Fruit fly (Drosophila melanogaster) whole organism, pupa: ENCODE measurements around the gene CG15822.

Experiments
- CG10348 ChIP-seq: fragments of 200-800 bp; sonication (Bioruptor generic); IDR thresholded peaks from 2 replicates; pipeline ENCODE4 v1.3.6; 2022; ENCODE audit warnings: missing biosample characterization, missing genetic modification characterization
- CG14655 ChIP-seq: fragments of 200-800 bp; sonication (Bioruptor generic); optimal IDR thresholded peaks from 3 replicates; lab custom pipeline; 2017; ENCODE audit warnings: mild to moderate bottlenecking, missing biosample characterization, missing genetic modification reagents, missing genetic modification characterization
- CG15710 ChIP-seq: fragments of 200-800 bp; sonication (Bioruptor generic); optimal IDR thresholded peaks from 2 replicates; lab custom pipeline; 2018; ENCODE audit warnings: missing biosample characterization, mild to moderate bottlenecking, missing genetic modification characterization, moderate library complexity
- CG17806 ChIP-seq: fragments of 200-800 bp; sonication (Bioruptor generic); optimal IDR thresholded peaks from 2 replicates; lab custom pipeline; 2018; ENCODE audit warnings: missing biosample characterization, mild to moderate bottlenecking, missing genetic modification characterization, moderate library complexity
- CG34367 ChIP-seq: fragments of 200-800 bp; sonication (Bioruptor generic); optimal IDR thresholded peaks from 2 replicates; lab custom pipeline; 2018; ENCODE audit warnings: missing biosample characterization, mild to moderate bottlenecking, missing genetic modification characterization
- CG8301 ChIP-seq: fragments of 200-800 bp; sonication (Bioruptor generic); optimal IDR thresholded peaks from 2 replicates; lab custom pipeline; 2018; ENCODE audit warnings: missing biosample characterization, mild to moderate bottlenecking, missing genetic modification characterization
- CG9948 ChIP-seq: fragments of 200-800 bp; sonication (Bioruptor generic); optimal IDR thresholded peaks from 2 replicates; lab custom pipeline; 2018; ENCODE audit warnings: missing biosample characterization, mild to moderate bottlenecking, missing genetic modification characterization, moderate library complexity
- EcR ChIP-seq: fragments of 200-800 bp; sonication (Bioruptor generic); optimal IDR thresholded peaks from 3 replicates; lab custom pipeline; 2019; ENCODE audit warnings: missing biosample characterization, missing genetic modification characterization, mild to moderate bottlenecking, moderate library complexity, missing genetic modification reagents
- fd96Ca ChIP-seq: fragments of 200-800 bp; sonication (Bioruptor generic); IDR thresholded peaks from 3 replicates; pipeline ENCODE4 v1.3.6; 2022; ENCODE audit warnings: missing biosample characterization, missing genetic modification characterization

- TF ChIP-seq CG14655 (GFP tag; lab: Kevin White, UChicago) = no peak
- TF ChIP-seq CG8301 = no peak
- TF ChIP-seq CG34367 (tag; lab: Kevin White, UChicago) = no peak
- no peak for TF ChIP-seq CG10348 (GFP tag; lab: Robert Waterston, UW)
- no peak for TF ChIP-seq fd96Ca (GFP tag; lab: Robert Waterston, UW)
- no peak for TF ChIP-seq CG17806
- TF ChIP-seq CG15710 = no peak
- no peak for TF ChIP-seq CG9948 (tag; lab: Kevin White, UChicago)
- TF ChIP-seq EcR (GFP tag; lab: Kevin White, UChicago) = no peak
These were observed 41.9 kb downstream of the CG15822 start for dm6 chr3L:2121724-2122123.
